Worm (Caenorhabditis elegans): ENCODE measurements around the gene ndub-2.

ndub-2 gene

DNA sequence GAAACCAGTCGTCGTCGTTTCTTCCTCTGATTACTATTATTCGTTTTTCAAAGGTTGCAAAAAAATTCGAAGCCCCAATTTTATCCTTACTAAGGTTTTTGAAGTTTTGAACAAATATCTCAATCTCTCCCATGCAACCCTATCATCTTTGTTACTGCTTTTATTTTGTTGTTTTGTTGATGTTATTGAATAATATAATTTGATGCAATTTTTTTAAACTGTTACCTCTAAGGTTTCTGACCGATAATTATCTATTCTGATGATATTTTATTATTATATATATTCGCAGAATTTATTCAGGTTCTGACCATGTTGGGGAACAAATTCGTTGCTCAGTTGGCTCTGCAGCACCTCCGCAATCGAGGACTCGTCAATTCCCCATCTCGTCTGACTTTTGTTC is at the start of gene ndub-2:
ndub-2 (plus strand) TSS at position 301 of the 400 bp plus-strand sequence.
- TF ChIP-seq him-1 (tag; optimal IDR thresholded peaks at IDR 0.05): no peak
- no peak for TF ChIP-seq dao-5 (tag; optimal IDR thresholded peaks at IDR 0.05)
- TF ChIP-seq W03F9.2 (tag; optimal IDR thresholded peaks at IDR 0.05): no peak

DNA sequence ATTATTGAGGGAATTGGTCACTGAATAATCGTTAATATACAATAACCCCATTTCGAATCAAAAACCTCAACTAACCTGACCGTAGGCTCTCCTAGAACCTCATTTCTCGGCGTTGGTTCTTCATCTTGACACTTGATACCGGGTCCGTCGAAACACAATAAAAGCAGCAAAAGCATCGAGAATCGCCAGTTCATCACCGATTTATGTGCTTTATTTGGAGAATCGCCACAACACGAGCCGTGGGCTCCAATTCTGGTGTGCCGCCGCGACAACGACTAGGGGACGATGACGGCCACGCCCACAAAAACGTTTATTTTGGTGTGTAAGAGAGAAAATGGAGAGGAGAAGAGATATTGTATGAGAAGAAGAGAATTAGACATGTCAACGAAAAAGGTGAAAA is 48.8 kb upstream of the ndub-2 start, which contains the start of gene cutl-15:
cutl-15 (minus strand) TSS at position 298 of the 400 bp plus-strand sequence.
- TF ChIP-seq dao-5 (tag; optimal IDR thresholded peaks at IDR 0.05) (no peak), him-1 (tag; optimal IDR thresholded peaks at IDR 0.05) (no peak), W03F9.2 (tag; optimal IDR thresholded peaks at IDR 0.05) (no peak)

DNA sequence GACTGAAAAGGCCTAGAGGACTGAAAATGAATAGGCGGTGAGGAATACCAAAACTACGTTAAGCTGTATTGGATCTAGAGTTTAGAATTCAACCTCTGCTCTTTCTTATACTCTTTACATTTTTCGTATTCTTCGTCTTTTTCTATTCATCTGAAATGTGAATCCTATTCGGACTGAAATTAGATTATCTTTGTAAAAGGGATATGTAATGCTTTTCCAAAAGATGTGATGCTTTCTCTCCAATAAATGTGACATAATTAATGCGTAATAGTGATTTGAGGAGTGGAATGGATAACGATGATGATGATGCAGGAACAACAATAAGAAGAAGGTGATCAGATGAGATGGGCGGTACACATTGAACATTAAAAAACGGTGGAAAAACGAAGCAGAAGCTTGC is 47.5 kb upstream of the ndub-2 start:
- TF ChIP-seq him-1 (tag; optimal IDR thresholded peaks at IDR 0.05): no peak
- TF ChIP-seq dao-5 (tag; optimal IDR thresholded peaks at IDR 0.05): no peak
- TF ChIP-seq W03F9.2 (tag; optimal IDR thresholded peaks at IDR 0.05): no peak

DNA sequence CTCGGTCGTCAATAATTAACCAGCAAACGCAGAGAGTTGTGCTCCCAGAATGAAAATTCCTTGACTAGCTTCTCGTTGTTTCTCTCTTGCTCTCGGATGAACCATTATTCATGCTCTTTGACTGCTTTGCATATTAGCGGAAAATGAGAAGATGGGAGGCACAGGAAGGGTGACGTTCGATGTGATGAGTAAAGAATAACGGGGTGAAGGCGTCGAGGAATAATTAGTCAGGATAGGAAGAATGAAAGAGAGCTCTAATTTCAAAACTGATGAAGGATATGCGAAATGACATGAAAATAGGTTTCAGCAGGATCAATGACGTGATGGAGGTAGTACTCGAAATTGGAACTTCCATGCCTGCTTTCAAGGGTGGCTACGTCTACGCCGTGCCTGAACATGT is 44.9 kb upstream of the ndub-2 start:
- TF ChIP-seq him-1 (tag; optimal IDR thresholded peaks at IDR 0.05) (no peak), dao-5 (tag; optimal IDR thresholded peaks at IDR 0.05) (no peak), W03F9.2 (tag; optimal IDR thresholded peaks at IDR 0.05) (no peak)

DNA sequence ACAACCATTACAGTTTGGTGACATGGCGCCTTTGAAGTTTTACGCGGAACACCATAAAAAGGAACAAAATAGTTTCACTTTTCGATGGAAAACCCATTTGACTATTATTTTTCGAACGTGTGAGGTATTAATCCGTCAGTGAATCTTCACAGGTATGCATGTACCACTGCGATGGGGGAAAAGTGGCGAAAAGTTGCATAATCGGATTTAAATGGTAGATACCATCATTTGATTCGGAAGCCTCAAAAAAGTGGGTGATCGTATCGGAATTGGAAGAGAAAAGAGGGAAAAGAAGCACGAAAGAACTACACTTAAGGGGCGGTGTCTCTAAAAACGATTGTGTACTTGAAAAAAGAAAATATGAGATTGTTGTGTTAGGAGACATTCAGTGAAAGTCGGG is 42.5 kb upstream of the ndub-2 start:
- TF ChIP-seq dao-5 (tag; optimal IDR thresholded peaks at IDR 0.05) (no peak), W03F9.2 (tag; optimal IDR thresholded peaks at IDR 0.05) (no peak), him-1 (tag; optimal IDR thresholded peaks at IDR 0.05) (no peak)

DNA sequence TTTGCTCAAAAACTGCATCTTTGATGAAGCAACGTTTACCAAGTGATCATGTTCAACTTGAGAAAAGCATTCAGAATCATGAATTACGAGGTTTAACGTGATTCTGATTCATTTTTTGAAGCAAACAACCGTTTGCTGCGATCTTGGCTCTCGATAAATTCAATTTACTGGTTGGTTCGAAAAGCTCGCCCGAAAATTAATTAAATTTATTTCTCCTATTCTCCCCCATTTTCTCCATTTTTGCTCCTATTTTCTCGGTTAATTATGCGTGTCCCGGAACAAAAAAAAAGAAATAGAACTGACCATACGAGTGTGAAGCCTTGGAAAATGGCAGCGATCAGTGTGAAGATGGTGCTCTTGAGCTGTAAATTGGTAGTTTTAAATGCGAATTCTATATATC is 39.3 kb upstream of the ndub-2 start:
- no peak for TF ChIP-seq W03F9.2 (tag; optimal IDR thresholded peaks at IDR 0.05)

DNA sequence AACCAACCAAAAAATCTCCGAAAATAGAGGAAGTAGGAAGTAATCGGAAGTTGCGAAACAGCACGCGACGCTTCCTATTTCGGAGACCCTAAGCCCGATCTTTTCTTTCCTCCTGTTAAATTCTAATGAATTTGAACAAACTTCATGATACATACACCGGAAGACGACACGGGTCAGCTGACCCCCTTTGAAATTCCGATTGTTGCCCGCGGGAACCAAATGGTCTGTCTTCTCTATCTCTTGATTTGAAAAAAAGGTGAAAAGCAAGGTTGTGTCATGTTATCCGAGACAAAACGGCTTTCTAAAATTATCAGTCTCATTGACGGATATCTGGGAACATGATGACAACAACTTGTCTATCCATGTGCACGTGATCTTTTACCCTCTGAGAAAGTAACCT is 37.1 kb upstream of the ndub-2 start:
- TF ChIP-seq dao-5 (tag; optimal IDR thresholded peaks at IDR 0.05): no peak
- no peak for TF ChIP-seq W03F9.2 (tag; optimal IDR thresholded peaks at IDR 0.05)
- no peak for TF ChIP-seq him-1 (tag; optimal IDR thresholded peaks at IDR 0.05)

DNA sequence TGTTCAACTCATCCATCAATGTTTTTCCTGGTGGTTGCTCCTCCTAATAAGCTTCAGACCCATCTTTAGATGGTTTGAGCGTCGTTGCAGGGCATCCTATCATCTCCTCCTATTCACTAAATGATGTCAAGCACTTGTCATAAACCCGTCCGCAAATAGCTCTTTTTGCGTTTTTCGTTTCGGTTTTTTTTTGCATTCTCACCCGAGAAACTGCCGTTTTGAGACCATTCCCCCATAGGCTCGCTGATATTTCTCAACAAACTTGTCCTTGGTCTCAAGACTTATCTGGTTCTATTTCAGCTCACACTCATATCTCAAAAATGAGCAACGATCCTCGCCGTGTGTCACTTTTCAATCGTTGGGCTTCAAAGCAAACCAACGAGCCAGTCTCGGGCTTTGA is 35.8 kb upstream of the ndub-2 start, which contains the start of gene cal-2:
cal-2 (plus strand) TSS at position 301 of the 400 bp plus-strand sequence.
- TF ChIP-seq dao-5 (tag; optimal IDR thresholded peaks at IDR 0.05) (no peak), W03F9.2 (tag; optimal IDR thresholded peaks at IDR 0.05) (no peak), him-1 (tag; optimal IDR thresholded peaks at IDR 0.05) (no peak)

DNA sequence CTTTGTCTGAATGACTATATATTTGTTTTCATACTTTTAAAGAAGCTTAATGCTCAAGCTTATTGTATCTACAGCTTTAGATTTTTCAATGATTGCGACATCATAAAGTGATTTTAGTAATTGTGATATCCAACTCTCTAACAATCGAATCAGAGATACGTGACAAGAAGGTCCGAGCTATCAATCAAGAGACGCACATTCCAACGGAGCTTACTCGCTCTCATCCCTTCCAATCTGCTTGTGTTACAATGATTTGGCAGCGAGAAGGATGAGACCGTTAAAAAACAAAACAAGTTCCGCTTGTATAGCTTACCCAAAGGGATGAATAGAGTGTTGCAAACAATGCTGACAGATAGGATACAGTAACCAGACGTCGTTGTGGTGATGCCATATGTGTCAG is 34.7 kb upstream of the ndub-2 start:
- TF ChIP-seq W03F9.2 (tag; optimal IDR thresholded peaks at IDR 0.05) (no peak), dao-5 (tag; optimal IDR thresholded peaks at IDR 0.05) (no peak), him-1 (tag; optimal IDR thresholded peaks at IDR 0.05) (no peak)

DNA sequence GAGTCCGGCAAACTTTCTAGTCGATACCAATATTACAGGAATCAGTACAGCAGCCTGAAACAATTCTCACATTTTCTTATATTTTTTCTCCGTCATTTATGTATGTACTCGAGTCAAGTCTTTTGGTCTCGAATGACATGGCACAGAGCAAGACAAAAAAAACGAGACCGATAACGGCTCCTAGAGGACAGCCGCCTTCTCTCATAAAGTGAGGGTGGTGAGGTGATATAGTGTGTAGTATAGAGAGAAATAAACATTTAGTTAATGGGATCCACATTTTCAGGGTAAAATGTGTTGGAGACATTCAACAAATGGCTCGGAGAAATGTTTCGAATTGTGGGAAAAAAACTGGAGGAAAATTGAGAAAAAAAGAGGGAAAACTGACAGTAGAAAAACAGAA is 34.0 kb upstream of the ndub-2 start:
- TF ChIP-seq dao-5 (tag; optimal IDR thresholded peaks at IDR 0.05) (no peak), him-1 (tag; optimal IDR thresholded peaks at IDR 0.05) (peak; percentile 9)

DNA sequence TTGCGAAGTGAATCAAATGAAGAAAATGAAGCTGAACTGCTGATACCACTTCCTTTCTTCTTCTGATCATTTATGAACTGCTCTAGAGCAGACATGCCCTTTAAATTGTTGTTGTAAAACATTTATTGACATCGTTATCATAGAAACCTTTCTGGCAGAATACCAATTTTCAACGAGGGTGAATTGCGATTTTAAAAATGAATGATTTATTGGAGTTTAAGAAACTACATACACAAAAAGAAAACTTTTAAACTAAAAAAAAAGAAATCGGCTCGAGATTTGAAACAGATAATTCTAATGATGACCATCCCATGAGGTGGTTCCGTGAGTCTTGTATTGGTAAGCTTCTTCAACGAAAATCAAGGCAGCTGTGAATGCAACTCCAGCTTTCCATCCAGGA is 32.1 kb upstream of the ndub-2 start, which contains the start of gene sftd-3:
sftd-3 (minus strand) TSS at position 101 of the 400 bp plus-strand sequence.
- TF ChIP-seq dao-5 (tag; optimal IDR thresholded peaks at IDR 0.05) (no peak), him-1 (tag; optimal IDR thresholded peaks at IDR 0.05) (no peak), W03F9.2 (tag; optimal IDR thresholded peaks at IDR 0.05) (no peak)

DNA sequence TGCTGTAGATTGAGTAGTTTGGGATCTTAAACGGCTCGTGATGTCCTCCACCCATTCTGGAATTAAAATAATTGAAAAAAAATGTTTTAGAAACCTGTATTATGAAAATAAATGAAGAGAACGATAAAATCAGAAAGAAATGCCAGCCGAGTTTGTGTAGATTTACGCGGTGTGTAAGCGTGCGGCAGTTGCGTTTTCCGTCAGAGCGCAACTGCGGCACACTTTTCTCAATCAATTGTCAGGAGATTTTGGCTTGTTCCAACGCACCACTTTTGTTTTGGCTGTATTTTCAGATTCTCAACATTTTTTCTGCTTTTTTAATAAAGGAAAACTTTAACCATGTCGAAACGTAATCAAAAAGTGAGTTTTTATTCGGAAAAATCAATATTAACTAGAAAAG is 31.3 kb upstream of the ndub-2 start, which contains the start of the genes ndub-3 and C18E9.2:
ndub-3 (minus strand) TSS at position 56 of the 400 bp plus-strand sequence.
C18E9.2 (plus strand) TSS at position 172 of the 400 bp plus-strand sequence.
- TF ChIP-seq him-1 (tag; optimal IDR thresholded peaks at IDR 0.05) (no peak), dao-5 (tag; optimal IDR thresholded peaks at IDR 0.05) (no peak), W03F9.2 (tag; optimal IDR thresholded peaks at IDR 0.05) (no peak)

DNA sequence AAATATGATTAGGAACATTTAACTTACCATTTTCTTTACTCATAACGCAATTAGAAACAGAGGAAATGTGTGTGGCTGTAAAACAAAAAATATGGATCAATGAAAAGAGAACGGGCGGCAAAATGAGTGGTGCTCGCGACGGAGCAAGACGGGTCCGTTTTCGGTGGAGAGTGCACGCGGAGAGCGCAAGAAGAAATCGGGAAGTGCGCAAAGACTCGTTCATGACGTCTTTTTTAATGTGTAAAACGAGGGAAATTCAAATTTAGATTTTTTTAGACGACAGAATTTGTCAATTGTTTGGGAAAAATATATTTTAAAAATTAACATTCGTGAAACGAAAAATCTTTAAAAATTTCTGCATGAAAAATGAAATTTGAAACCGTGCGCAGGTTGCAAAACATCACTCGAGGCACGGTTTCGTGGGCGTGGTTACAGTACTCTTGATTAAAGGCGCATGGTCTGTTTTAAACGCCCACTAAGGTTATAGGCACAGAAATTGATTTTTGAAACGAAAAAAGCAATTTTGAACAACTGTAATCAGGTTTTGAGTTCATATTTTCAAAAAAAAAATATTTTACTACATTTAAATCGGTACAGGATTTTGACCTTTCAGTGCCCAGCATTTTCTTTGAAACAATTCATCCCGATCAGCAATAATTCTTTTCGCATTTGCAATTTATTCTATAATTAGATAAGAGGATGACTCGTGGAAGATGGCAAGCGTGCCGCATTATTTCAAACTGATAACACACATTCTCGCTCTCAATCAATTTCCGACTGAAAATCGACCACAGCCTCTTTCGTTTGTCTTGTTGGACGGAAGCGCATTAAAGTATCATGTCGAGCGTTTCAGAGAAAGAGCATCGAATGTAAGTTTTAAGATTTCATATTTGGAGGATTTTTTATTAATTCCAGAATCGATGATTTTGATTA is 26.6 kb upstream of the ndub-2 start, which contains the start of the genes szy-20 and C18E9.5:
szy-20 (minus strand) TSS at position 83 of the 933 bp plus-strand sequence.
C18E9.5 (plus strand) TSS at position 730 of the 933 bp plus-strand sequence.
- TF ChIP-seq him-1 (tag; optimal IDR thresholded peaks at IDR 0.05) (peak; percentile 75), dao-5 (tag; optimal IDR thresholded peaks at IDR 0.05) (no peak), W03F9.2 (tag; optimal IDR thresholded peaks at IDR 0.05) (peak; percentile 64)

DNA sequence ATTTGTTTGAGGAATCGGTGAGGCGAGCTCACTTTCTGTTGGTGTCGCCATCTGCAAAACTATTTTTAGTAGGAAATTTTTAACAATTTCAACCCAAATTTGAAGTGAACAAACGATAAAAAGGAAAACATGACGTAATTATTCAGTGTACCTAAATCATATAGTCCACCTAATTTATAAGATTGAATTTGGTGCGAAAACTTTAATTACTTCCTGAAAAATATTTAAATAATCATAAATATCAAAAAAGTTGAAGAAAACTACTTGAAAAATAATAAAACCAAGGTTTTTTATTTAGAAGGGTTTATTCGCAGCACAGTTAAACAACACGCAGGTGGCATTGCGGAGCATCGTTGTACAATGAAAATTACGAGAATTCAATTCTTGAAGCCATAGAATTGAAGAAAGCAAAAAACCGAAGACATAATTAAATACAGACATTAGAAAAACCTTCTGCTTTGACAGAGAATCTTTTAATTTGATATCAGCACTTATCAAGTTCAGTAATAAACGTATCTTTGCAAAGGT is 22.6 kb upstream of the ndub-2 start, which contains the start of gene tomm-40:
tomm-40 (minus strand) TSS at position 51 of the 528 bp plus-strand sequence.
- no peak for TF ChIP-seq him-1 (tag; optimal IDR thresholded peaks at IDR 0.05)
- TF ChIP-seq dao-5 (tag; optimal IDR thresholded peaks at IDR 0.05): no peak
- no peak for TF ChIP-seq W03F9.2 (tag; optimal IDR thresholded peaks at IDR 0.05)

Measured in whole organism, L4/young adult.